Fruit fly (Drosophila melanogaster) whole organism, embryonic: ENCODE measurements around the gene CG13313.

Source experiments
- Ada2b ChIP-seq: fragments of 200-800 bp; sonication (Bioruptor generic); IDR thresholded peaks from 2 replicates; pipeline ENCODE4 v1.3.6; 2022; ENCODE audit warnings: missing biosample characterization, missing genetic modification characterization
- Atf3 ChIP-seq: fragments of 200-800 bp; sonication (Bioruptor generic); optimal IDR thresholded peaks from 3 replicates; lab custom pipeline; 2016; ENCODE audit warnings: missing biosample characterization, missing genetic modification characterization
- CG10366 ChIP-seq: fragments of 200-800 bp; sonication (Bioruptor generic); IDR thresholded peaks from 2 replicates; pipeline ENCODE4 v1.3.6; 2022; ENCODE audit warnings: missing biosample characterization, missing genetic modification characterization
- CG11695 ChIP-seq: fragments of 200-800 bp; sonication (Bioruptor generic); IDR thresholded peaks from 3 replicates; pipeline ENCODE4 v1.3.6; 2022; ENCODE audit warnings: missing biosample characterization, missing genetic modification characterization
- CG11696 ChIP-seq: fragments of 200-800 bp; sonication (Bioruptor generic); IDR thresholded peaks from 2 replicates; pipeline ENCODE4 v1.3.6; 2022; ENCODE audit warnings: missing biosample characterization, missing genetic modification characterization
- CG12236 ChIP-seq: fragments of 200-800 bp; sonication (Bioruptor generic); optimal IDR thresholded peaks from 2 replicates; lab custom pipeline; 2016; ENCODE audit warnings: missing biosample characterization, missing genetic modification characterization
- CG1233 ChIP-seq: fragments of 200-800 bp; sonication (Bioruptor generic); optimal IDR thresholded peaks from 4 replicates; lab custom pipeline; 2018; ENCODE audit warnings: missing biosample characterization, mild to moderate bottlenecking, missing genetic modification characterization
- CG14050 ChIP-seq: fragments of 200-800 bp; sonication (Bioruptor generic); IDR thresholded peaks from 3 replicates; pipeline ENCODE4 v1.3.6; 2022; ENCODE audit warnings: missing biosample characterization, missing genetic modification characterization
- CG14441 ChIP-seq: fragments of 200-800 bp; sonication (Bioruptor generic); IDR thresholded peaks from 2 replicates; pipeline ENCODE4 v1.3.6; 2022; ENCODE audit warnings: missing biosample characterization, missing genetic modification characterization
- CG15269 ChIP-seq: fragments of 200-800 bp; sonication (Bioruptor generic); optimal IDR thresholded peaks from 2 replicates; lab custom pipeline; 2018; ENCODE audit warnings: missing biosample characterization, mild to moderate bottlenecking, missing genetic modification characterization, moderate library complexity
- CG1529 ChIP-seq: fragments of 200-800 bp; sonication (Bioruptor generic); optimal IDR thresholded peaks from 3 replicates; lab custom pipeline; 2018; ENCODE audit warnings: missing biosample characterization, missing genetic modification characterization
- CG1647 ChIP-seq: fragments of 200-800 bp; sonication (Bioruptor generic); optimal IDR thresholded peaks from 3 replicates; lab custom pipeline; 2016; ENCODE audit warnings: missing biosample characterization, missing genetic modification characterization
- CG16813 ChIP-seq: fragments of 200-800 bp; sonication (Bioruptor generic); IDR thresholded peaks from 3 replicates; pipeline ENCODE4 v1.3.6; 2022; ENCODE audit warnings: missing biosample characterization, missing genetic modification characterization; ENCODE audit not compliant: partially characterized antibody
- CG17361 ChIP-seq: fragments of 200-800 bp; sonication (Bioruptor generic); IDR thresholded peaks from 3 replicates; pipeline ENCODE4 v1.3.6; 2022; ENCODE audit warnings: missing biosample characterization, missing genetic modification characterization
- CG17568 ChIP-seq: fragments of 200-800 bp; sonication (Bioruptor generic); optimal IDR thresholded peaks from 2 replicates; lab custom pipeline; 2018; ENCODE audit warnings: missing biosample characterization, mild to moderate bottlenecking, missing genetic modification characterization, moderate library complexity
- CG17912 ChIP-seq: fragments of 200-800 bp; sonication (Bioruptor generic); optimal IDR thresholded peaks from 2 replicates; lab custom pipeline; 2018; ENCODE audit warnings: missing biosample characterization, mild to moderate bottlenecking, missing genetic modification characterization
- CG18262 ChIP-seq: fragments of 200-800 bp; optimal IDR thresholded peaks from 3 replicates; lab custom pipeline; 2019; ENCODE audit warnings: missing biosample characterization, mild to moderate bottlenecking, missing genetic modification characterization, moderate library complexity
- CG18599 ChIP-seq: fragments of 200-800 bp; sonication (Bioruptor generic); optimal IDR thresholded peaks from 3 replicates; lab custom pipeline; 2017; ENCODE audit warnings: missing biosample characterization, missing genetic modification characterization, mild to moderate bottlenecking, moderate library complexity, missing genetic modification reagents
- CG2116 ChIP-seq: fragments of 200-800 bp; sonication (Bioruptor generic); optimal IDR thresholded peaks from 3 replicates; lab custom pipeline; 2018; ENCODE audit warnings: missing biosample characterization, mild to moderate bottlenecking, missing genetic modification characterization
- CG2120 ChIP-seq: fragments of 200-800 bp; sonication (Bioruptor generic); optimal IDR thresholded peaks from 3 replicates; lab custom pipeline; 2016; ENCODE audit warnings: missing biosample characterization, missing genetic modification characterization
- CG31441 ChIP-seq: fragments of 200-800 bp; sonication (Bioruptor generic); IDR thresholded peaks from 2 replicates; pipeline ENCODE4 v1.3.6; 2022; ENCODE audit warnings: missing biosample characterization, missing genetic modification characterization
- CG33213 ChIP-seq: fragments of 200-800 bp; sonication (Bioruptor generic); optimal IDR thresholded peaks from 3 replicates; lab custom pipeline; 2016; ENCODE audit warnings: missing biosample characterization, missing genetic modification characterization
- CG34376 ChIP-seq: fragments of 200-800 bp; sonication (Bioruptor generic); optimal IDR thresholded peaks from 2 replicates; lab custom pipeline; 2018; ENCODE audit warnings: missing biosample characterization, mild to moderate bottlenecking, missing genetic modification characterization
- CG4424 ChIP-seq: fragments of 200-800 bp; sonication (Bioruptor generic); optimal IDR thresholded peaks from 3 replicates; lab custom pipeline; 2016; ENCODE audit warnings: missing biosample characterization, missing genetic modification characterization
- CG4820 ChIP-seq: fragments of 200-800 bp; sonication (Bioruptor generic); optimal IDR thresholded peaks from 3 replicates; lab custom pipeline; 2016; ENCODE audit warnings: missing biosample characterization, missing genetic modification characterization
- CG6813 ChIP-seq: fragments of 200-800 bp; sonication (Bioruptor generic); optimal IDR thresholded peaks from 2 replicates; lab custom pipeline; 2017; ENCODE audit warnings: missing biosample characterization, missing genetic modification characterization, mild to moderate bottlenecking, moderate library complexity, missing genetic modification reagents
- CG8388 ChIP-seq: fragments of 200-800 bp; sonication (Bioruptor generic); optimal IDR thresholded peaks from 2 replicates; lab custom pipeline; 2019; ENCODE audit warnings: missing biosample characterization, mild to moderate bottlenecking, missing genetic modification characterization, moderate library complexity
- Dbx ChIP-seq: fragments of 200-800 bp; sonication (Bioruptor generic); IDR thresholded peaks from 3 replicates; pipeline ENCODE4 v1.3.6; 2022; ENCODE audit warnings: missing biosample characterization, missing genetic modification characterization
- Drgx ChIP-seq: fragments of 200-800 bp; sonication (Bioruptor generic); IDR thresholded peaks from 2 replicates; pipeline ENCODE4 v1.3.6; 2022; ENCODE audit warnings: missing biosample characterization, missing genetic modification characterization
- Ets65A ChIP-seq: fragments of 200-800 bp; sonication (Bioruptor generic); peaks from one replicate; lab custom pipeline; 2016; ENCODE audit warnings: missing biosample characterization, missing genetic modification characterization
- Ets97D ChIP-seq: fragments of 200-800 bp; sonication (Bioruptor generic); optimal IDR thresholded peaks from 3 replicates; lab custom pipeline; 2016; ENCODE audit warnings: missing biosample characterization, missing genetic modification characterization
- Fer3 ChIP-seq: fragments of 200-800 bp; sonication (Bioruptor generic); optimal IDR thresholded peaks from 2 replicates; lab custom pipeline; 2018; ENCODE audit warnings: missing biosample characterization, mild to moderate bottlenecking, missing genetic modification characterization, moderate library complexity
- Hr51 ChIP-seq, 2 experiments: fragments of 200-800 bp; sonication (Bioruptor generic); optimal IDR thresholded peaks; 2 replicates in 1 of 2; 3 replicates in 1 of 2; lab custom pipeline; 2016 to 2018; ENCODE audit warnings: missing biosample characterization in 2 of 2, missing genetic modification characterization in 2 of 2, mild to moderate bottlenecking in 1 of 2, moderate library complexity in 1 of 2
- Med ChIP-seq: fragments of 200-800 bp; sonication (Bioruptor generic); peaks from one replicate; lab custom pipeline; 2016; ENCODE audit warnings: missing biosample characterization, missing genetic modification characterization, mild to moderate bottlenecking, inconsistent platforms, moderate library complexity
- Oli ChIP-seq: fragments of 200-800 bp; sonication (Bioruptor generic); optimal IDR thresholded peaks from 2 replicates; lab custom pipeline; 2018; ENCODE audit warnings: missing biosample characterization, mild to moderate bottlenecking, missing genetic modification characterization, moderate library complexity
- Sry-δ ChIP-seq: fragments of 200-800 bp; sonication (Bioruptor generic); optimal IDR thresholded peaks from 2 replicates; lab custom pipeline; 2016; ENCODE audit warnings: missing biosample characterization, missing genetic modification characterization
- bowl ChIP-seq: fragments of 200-800 bp; sonication (Bioruptor generic); IDR thresholded peaks from 2 replicates; pipeline ENCODE4 v1.3.6; 2022; ENCODE audit warnings: missing biosample characterization, missing genetic modification characterization
- croc ChIP-seq: fragments of 200-800 bp; sonication (Bioruptor generic); conservative IDR thresholded peaks from 3 replicates; pipeline ENCODE4 v1.3.6; 2022; ENCODE audit warnings: missing biosample characterization, missing genetic modification characterization
- dmrt11E ChIP-seq: fragments of 200-800 bp; sonication (Bioruptor generic); optimal IDR thresholded peaks from 3 replicates; lab custom pipeline; 2018; ENCODE audit warnings: missing biosample characterization, mild to moderate bottlenecking, missing genetic modification characterization, moderate library complexity
- dysf ChIP-seq: fragments of 200-800 bp; sonication (Bioruptor generic); IDR thresholded peaks from 3 replicates; pipeline ENCODE4 v1.3.6; 2022; ENCODE audit warnings: missing biosample characterization, missing genetic modification characterization
- eve ChIP-seq, 2 experiments: fragments of >200 bp; optimal IDR thresholded peaks; 2 replicates each; lab custom pipeline; 2017; ENCODE audit warnings: missing biosample characterization in 2 of 2, missing genetic modification characterization in 2 of 2
- gem ChIP-seq: fragments of 200-800 bp; sonication (Bioruptor generic); optimal IDR thresholded peaks from 2 replicates; lab custom pipeline; 2019; ENCODE audit warnings: missing biosample characterization, mild to moderate bottlenecking, missing genetic modification characterization, moderate library complexity
- kah ChIP-seq: fragments of 200-800 bp; sonication (Bioruptor generic); optimal IDR thresholded peaks from 2 replicates; lab custom pipeline; 2018; ENCODE audit warnings: missing biosample characterization, mild to moderate bottlenecking, missing genetic modification characterization
- nau ChIP-seq: fragments of 200-800 bp; sonication (Bioruptor generic); optimal IDR thresholded peaks from 3 replicates; lab custom pipeline; 2017; ENCODE audit warnings: missing biosample characterization, mild to moderate bottlenecking, missing genetic modification characterization, missing genetic modification reagents
- pan ChIP-seq, 4 experiments: fragments of >200 bp in 3 of 4; fragments of 200-800 bp in 1 of 4; sonication (Bioruptor generic) in 1 of 4; optimal IDR thresholded peaks in 3 of 4; IDR thresholded peaks in 1 of 4; 2 replicates each; pipeline versions ENCODE4 v1.3.6 to Lab custom; 2017 to 2022; ENCODE audit warnings: missing biosample characterization in 2 of 4, missing genetic modification characterization in 2 of 4, mixed read lengths in 1 of 4
- row ChIP-seq: fragments of 200-800 bp; sonication (Bioruptor generic); IDR thresholded peaks from 3 replicates; pipeline ENCODE4 v1.3.6; 2022; ENCODE audit warnings: missing biosample characterization, missing genetic modification characterization
- sc ChIP-seq, 3 experiments: fragments of >200 bp in 2 of 3; fragments of 200-800 bp in 1 of 3; sonication (Bioruptor generic) in 1 of 3; optimal IDR thresholded peaks; 2 replicates in 2 of 3; 3 replicates in 1 of 3; lab custom pipeline; 2017; ENCODE audit warnings: mild to moderate bottlenecking in 1 of 3, missing biosample characterization in 1 of 3, missing genetic modification characterization in 1 of 3, missing genetic modification reagents in 1 of 3
- tx ChIP-seq: fragments of 200-800 bp; sonication (Bioruptor generic); optimal IDR thresholded peaks from 2 replicates; lab custom pipeline; 2016; ENCODE audit warnings: missing biosample characterization, missing genetic modification characterization

The CG13313 gene

dm6 chr3L:8925679-8926078 lies 33.0 kb upstream of the CG13313 start (continued):
- peak; percentile 21 for TF ChIP-seq CG12236
- peak; percentile 2 for TF ChIP-seq CG1647 (GFP tag; lab: Kevin White, UChicago)
- TF ChIP-seq bowl: no peak
- TF ChIP-seq sc (optimal IDR thresholded peaks at IDR 0.05; lab: Kevin White, UChicago): no peak
- TF ChIP-seq sc (GFP tag; optimal IDR thresholded peaks at IDR 0.05; lab: Kevin White, UChicago): peak; percentile 39
- peak; percentile 4 for TF ChIP-seq CG8388 (GFP tag; lab: Kevin White, UChicago)
- peak; percentile 23 for TF ChIP-seq dmrt11E
- peak; percentile 63 for TF ChIP-seq CG1529 (GFP tag; lab: Kevin White, UChicago)
- TF ChIP-seq CG16813 (GFP tag; lab: Robert Waterston, UW): no peak
- TF ChIP-seq CG1233 (GFP tag; lab: Kevin White, UChicago): peak; percentile 25
- no peak for TF ChIP-seq tx (GFP tag; lab: Kevin White, UChicago)

- TF ChIP-seq CG18599: peak; percentile 32
- TF ChIP-seq Med: peak; percentile 63
- TF ChIP-seq CG10366 (GFP tag; lab: Robert Waterston, UW): no peak
- peak; percentile 56; the same call in 1 of the 3 replicates for TF ChIP-seq dysf
- peak; percentile 14 for TF ChIP-seq CG18262 (tag; lab: Kevin White, UChicago)
- TF ChIP-seq CG11696: 0 out of 2 replicates have a peak, but pooled peaks have one; percentile 24
- TF ChIP-seq CG31441: peak; percentile 17; the same call in 1 of the 2 replicates
- no peak for TF ChIP-seq pan (optimal IDR thresholded peaks at IDR 0.05; lab: Kevin White, UChicago)
- TF ChIP-seq pan (GFP tag; optimal IDR thresholded peaks at IDR 0.05 in 1 of 2, IDR thresholded peaks at IDR 0.05 in 1 of 2): peak in 1 of 2 experiments; percentile 46
- TF ChIP-seq Fer3 (tag; lab: Kevin White, UChicago): no peak
- TF ChIP-seq CG4424: no peak
- TF ChIP-seq CG11695 (GFP tag; lab: Robert Waterston, UW): 0 out of 3 replicates have a peak, but pooled peaks have one; percentile 35
- no peak for TF ChIP-seq Dbx (GFP tag; lab: Robert Waterston, UW)
- TF ChIP-seq CG4820 (GFP tag; lab: Kevin White, UChicago): no peak
- TF ChIP-seq CG17361 (GFP tag; lab: Robert Waterston, UW): 0 out of 3 replicates have a peak, but pooled peaks have one; percentile 17
- TF ChIP-seq gem (tag; lab: Kevin White, UChicago): peak; percentile 19
- peak; percentile 51 for TF ChIP-seq Ets65A (GFP tag; lab: Kevin White, UChicago)
- no peak; the same call in 2 of the 3 replicates for TF ChIP-seq row
- TF ChIP-seq Ada2b (GFP tag; lab: Robert Waterston, UW): 0 out of 2 replicates have a peak, but pooled peaks have one; percentile 20
- peak; percentile 11; the same call in 1 of the 3 replicates for TF ChIP-seq CG14050
- peak; percentile 40; the same call in 1 of the 2 replicates for TF ChIP-seq CG14441 (GFP tag; lab: Robert Waterston, UW)
- no peak for TF ChIP-seq CG34376 (GFP tag; lab: Kevin White, UChicago)
- peak; percentile 20 for TF ChIP-seq CG15269 (tag; lab: Kevin White, UChicago)
- peak in 1 of 2 experiments; percentile 44 for TF ChIP-seq Hr51 (GFP tag; optimal IDR thresholded peaks at IDR 0.05; lab: Kevin White, UChicago)
- peak; percentile 23 for TF ChIP-seq Oli
- peak; percentile 28; the same call in 1 of the 2 replicates for TF ChIP-seq Drgx (GFP tag; lab: Robert Waterston, UW)
- TF ChIP-seq, all 482 proteins: peak for 18
Observed at dm6 chr3L:8929527-8929926, 29.1 kb upstream of the CG13313 start.

DNA sequence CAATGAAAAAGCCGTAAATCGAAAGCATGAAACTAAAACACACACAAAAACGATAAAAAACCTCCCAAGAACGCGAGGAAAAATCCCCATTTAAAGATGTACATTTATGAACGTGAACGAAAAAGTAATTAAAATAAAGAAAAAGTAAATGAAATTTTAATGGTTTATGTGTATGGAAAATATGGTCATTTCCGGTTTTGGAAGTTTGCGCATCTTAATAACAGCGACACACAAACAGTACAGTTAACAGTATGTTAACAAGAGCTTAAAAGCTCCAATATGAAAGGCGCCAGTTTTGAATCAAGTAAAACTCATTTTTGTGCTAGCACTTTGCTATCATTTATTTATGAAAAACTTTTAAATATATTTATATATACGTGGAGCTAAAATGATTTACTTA lies 26.7 kb upstream of the CG13313 start:
- TF ChIP-seq CG33213 (no peak), CG2116 (peak; percentile 6), nau (peak; percentile 5), CG17568 (GFP tag; lab: Kevin White, UChicago) (peak; percentile 54), CG6813 (GFP tag; lab: Kevin White, UChicago) (peak; percentile 13), CG11695 (GFP tag; lab: Robert Waterston, UW) (0 out of 3 replicates have a peak, but pooled peaks have one; percentile 28), CG31441 (peak; percentile 38; the same call in 1 of the 2 replicates), Atf3 (no peak), CG2120 (GFP tag; lab: Kevin White, UChicago) (no peak), eve (GFP tag; optimal IDR thresholded peaks at IDR 0.05; lab: Kevin White, UChicago) (peak in 1 of 2 experiments; percentile 50), Ets97D (peak; percentile 89), CG15269 (tag; lab: Kevin White, UChicago) (peak; percentile 13), kah (GFP tag; lab: Kevin White, UChicago) (no peak), Sry-δ (GFP tag; lab: Kevin White, UChicago) (no peak), CG17912 (no peak), croc (GFP tag; lab: Robert Waterston, UW) (no peak)
